Fruit fly (Drosophila melanogaster): ENCODE data around the gene CG10565.

The CG10565 gene

dm6 chr3L:21135850-21136249, 303 bp downstream of the CG10565 start (continued):
- no peak for TF ChIP-seq Hand (GFP tag; optimal IDR thresholded peaks at IDR 0.05)
- peak; percentile 8 for TF ChIP-seq CG34376 (GFP tag; optimal IDR thresholded peaks at IDR 0.05)
- TF ChIP-seq tgo (GFP tag; IDR thresholded peaks at IDR 0.05), result no peak
- TF ChIP-seq exex (tag; optimal IDR thresholded peaks at IDR 0.05), result no peak
- TF ChIP-seq Lhr (GFP tag; optimal IDR thresholded peaks at IDR 0.05), result peak; percentile 77
- TF ChIP-seq CG2875 (GFP tag; optimal IDR thresholded peaks at IDR 0.05), result no peak
- no peak for TF ChIP-seq CG15479 (GFP tag; optimal IDR thresholded peaks at IDR 0.05)
- peak; percentile 38 for TF ChIP-seq Sin3A (optimal IDR thresholded peaks at IDR 0.05)
- no peak for TF ChIP-seq nau (GFP tag; optimal IDR thresholded peaks at IDR 0.05)
- peak; percentile 43 for TF ChIP-seq CG15601 (tag; optimal IDR thresholded peaks at IDR 0.05)
- no peak for TF ChIP-seq CG4404 (GFP tag; IDR thresholded peaks at IDR 0.05)
- TF ChIP-seq CG14710 (tag; optimal IDR thresholded peaks at IDR 0.05), result peak; percentile 58
- TF ChIP-seq Oli (tag; optimal IDR thresholded peaks at IDR 0.05), result no peak
- no peak for TF ChIP-seq CkIIα-i1 (GFP tag; IDR thresholded peaks at IDR 0.05)
- peak; percentile 2 for TF ChIP-seq gro (GFP tag; optimal IDR thresholded peaks at IDR 0.05)
- no peak for TF ChIP-seq CG15011 (GFP tag; optimal IDR thresholded peaks at IDR 0.05)
- no peak for TF ChIP-seq CG15269 (tag; optimal IDR thresholded peaks at IDR 0.05)
- peak; percentile 87 for TF ChIP-seq unc-4 (GFP tag; IDR thresholded peaks at IDR 0.05; ENCODE audit: partially characterized antibody)
- TF ChIP-seq Stat92E (GFP tag; optimal IDR thresholded peaks at IDR 0.05), result peak in 1 of 3 experiments; percentile 49
- no peak for TF ChIP-seq CG13296 (GFP tag; optimal IDR thresholded peaks at IDR 0.05)
- peak; percentile 72 for TF ChIP-seq MBD-R2 (GFP tag; IDR thresholded peaks at IDR 0.05)
- no peak for TF ChIP-seq CG31224 (GFP tag; IDR thresholded peaks at IDR 0.05)
- no peak for TF ChIP-seq Sox100B (GFP tag; optimal IDR thresholded peaks at IDR 0.05)
- no peak for TF ChIP-seq scrt (GFP tag; optimal IDR thresholded peaks at IDR 0.05)
- TF ChIP-seq HmgD (GFP tag; optimal IDR thresholded peaks at IDR 0.05), result peak; percentile 66
- TF ChIP-seq aop (GFP tag; IDR thresholded peaks at IDR 0.05), result no peak
- no peak for TF ChIP-seq cad (GFP tag; optimal IDR thresholded peaks at IDR 0.05)
- peak; percentile 26 for TF ChIP-seq CG8290 (GFP tag; optimal IDR thresholded peaks at IDR 0.05)
- TF ChIP-seq CG8290 (tag; optimal IDR thresholded peaks at IDR 0.05), result peak in 1 of 2 experiments; percentile 80
- TF ChIP-seq CG32767 (GFP tag; IDR thresholded peaks at IDR 0.05), result no peak
- TF ChIP-seq CG1529 (GFP tag; optimal IDR thresholded peaks at IDR 0.05), result no peak
- TF ChIP-seq CG8478 (optimal IDR thresholded peaks at IDR 0.05), result no peak
- TF ChIP-seq CG8765 (GFP tag; IDR thresholded peaks at IDR 0.05), result no peak
- peak; percentile 10 for TF ChIP-seq CG10543 (GFP tag; optimal IDR thresholded peaks at IDR 0.05)
- no peak for TF ChIP-seq CG43689 (GFP tag; IDR thresholded peaks at IDR 0.05)
- TF ChIP-seq zfh2 (GFP tag; optimal IDR thresholded peaks at IDR 0.05), result peak; percentile 48
- no peak for TF ChIP-seq Trl (optimal IDR thresholded peaks at IDR 0.05)
- TF ChIP-seq Trl (GFP tag; optimal IDR thresholded peaks at IDR 0.05), result peak; percentile 39
- no peak for TF ChIP-seq CG13894 (tag; optimal IDR thresholded peaks at IDR 0.05)
- TF ChIP-seq Sry-β (GFP tag; optimal IDR thresholded peaks at IDR 0.05), result peak; percentile 84
- TF ChIP-seq Usf (GFP tag; optimal IDR thresholded peaks at IDR 0.05), result no peak
- TF ChIP-seq CG3847 (GFP tag; IDR thresholded peaks at IDR 0.05), result peak; percentile 98
- no peak for TF ChIP-seq Deaf1 (tag; optimal IDR thresholded peaks at IDR 0.05)
- TF ChIP-seq wek (GFP tag; optimal IDR thresholded peaks at IDR 0.05), result no peak
- no peak for TF ChIP-seq CG4707 (GFP tag; optimal IDR thresholded peaks at IDR 0.05)
- TF ChIP-seq CG30020 (tag; optimal IDR thresholded peaks at IDR 0.05), result no peak
- TF ChIP-seq Ada2b (GFP tag; IDR thresholded peaks at IDR 0.05), result no peak
- TF ChIP-seq croc (GFP tag; conservative IDR thresholded peaks at IDR 0.05), result no peak
- TF ChIP-seq Dref (GFP tag; IDR thresholded peaks at IDR 0.05), result peak; percentile 100
- no peak for TF ChIP-seq CG17802 (tag; optimal IDR thresholded peaks at IDR 0.05)
- TF ChIP-seq ro (GFP tag; IDR thresholded peaks at IDR 0.05), result no peak
- TF ChIP-seq otp (GFP tag; IDR thresholded peaks at IDR 0.05), result no peak
- no peak for TF ChIP-seq Xrp1 (GFP tag; IDR thresholded peaks at IDR 0.05)

All from whole organism, embryonic.